Worm (Caenorhabditis elegans): ENCODE measurements around the gene gtf-2H1.

The gtf-2H1 gene

DNA sequence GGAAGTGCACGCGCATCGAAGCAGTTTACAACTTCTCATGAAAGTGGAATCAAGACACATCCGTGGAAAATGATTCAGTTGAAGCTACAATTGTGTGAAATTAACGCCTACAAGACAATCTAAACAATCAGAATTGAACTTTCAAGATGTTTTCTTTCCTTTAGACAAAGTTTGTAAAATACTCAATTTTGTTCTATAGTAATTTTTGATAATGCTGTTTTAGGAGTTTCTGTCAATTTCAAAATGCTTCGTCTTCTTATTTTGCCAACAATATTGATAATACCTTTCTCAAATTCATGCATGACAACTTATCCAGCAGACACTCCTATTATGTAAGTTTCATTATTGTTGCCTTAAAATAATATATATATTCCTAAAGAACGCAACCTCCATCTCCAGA lies 37.5 kb upstream of the gtf-2H1 start, which contains the start of gene T21D12.11:
Gene T21D12.11, plus strand, starts transcription at position 301 of the 400 bp plus-strand sequence.
- TF ChIP-seq ceh-19 (GFP tag; optimal IDR thresholded peaks at IDR 0.05) (no peak), sox-4 (tag; optimal IDR thresholded peaks at IDR 0.05) (no peak), tbx-2 (tag; optimal IDR thresholded peaks at IDR 0.05) (no peak), sdc-2 (tag; optimal IDR thresholded peaks at IDR 0.05) (no peak), ceh-22 (tag; optimal IDR thresholded peaks at IDR 0.05) (no peak), unc-42 (tag; optimal IDR thresholded peaks at IDR 0.05) (no peak), ceh-14 (tag; optimal IDR thresholded peaks at IDR 0.05) (no peak), syd-9 (tag; optimal IDR thresholded peaks at IDR 0.05) (no peak), ceh-18 (tag; optimal IDR thresholded peaks at IDR 0.05) (no peak), eyg-1 (tag; optimal IDR thresholded peaks at IDR 0.05) (no peak), ceh-34 (tag; optimal IDR thresholded peaks at IDR 0.05) (no peak), T23F11.4 (GFP tag; optimal IDR thresholded peaks at IDR 0.05) (no peak), ceh-31 (tag; optimal IDR thresholded peaks at IDR 0.05) (no peak), K09A11.1 (tag; optimal IDR thresholded peaks at IDR 0.05; ENCODE audit: insufficient read depth) (no peak), C08G9.2 (tag; optimal IDR thresholded peaks at IDR 0.05) (no peak), rnt-1 (tag; optimal IDR thresholded peaks at IDR 0.05) (no peak)

DNA sequence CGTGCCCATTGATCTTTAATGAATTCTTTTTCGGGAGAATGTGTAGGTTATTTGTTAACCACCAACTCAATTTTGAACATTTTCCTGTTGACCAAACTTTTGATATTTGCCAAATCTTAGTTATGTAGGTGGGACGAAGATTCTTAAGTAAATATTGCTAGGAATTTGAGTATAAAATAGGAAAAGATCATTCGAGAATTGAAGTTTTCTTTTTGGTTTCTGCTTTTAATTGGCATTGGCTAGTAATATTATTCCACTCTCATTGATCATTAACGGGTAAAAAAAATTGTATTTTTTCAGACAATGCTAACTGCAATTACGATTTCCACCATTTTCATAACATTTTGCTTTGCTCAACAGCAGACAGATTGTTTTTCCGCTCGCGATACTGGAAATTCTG lies 34.6 kb upstream of the gtf-2H1 start, which contains the start of gene T21D12.12:
Gene T21D12.12, plus strand, starts transcription at position 301 of the 400 bp plus-strand sequence.
- no peak for TF ChIP-seq pros-1 (tag; optimal IDR thresholded peaks at IDR 0.05)
- TF ChIP-seq ceh-30 (tag; optimal IDR thresholded peaks at IDR 0.05), result no peak
- TF ChIP-seq che-1 (tag; optimal IDR thresholded peaks at IDR 0.05), result no peak
- no peak for TF ChIP-seq ceh-22 (tag; optimal IDR thresholded peaks at IDR 0.05)
- TF ChIP-seq ceh-18 (tag; optimal IDR thresholded peaks at IDR 0.05), result no peak
- no peak for TF ChIP-seq pax-1 (tag; optimal IDR thresholded peaks at IDR 0.05)
- TF ChIP-seq sdc-2 (tag; optimal IDR thresholded peaks at IDR 0.05), result no peak
- no peak for TF ChIP-seq hlh-13 (GFP tag; optimal IDR thresholded peaks at IDR 0.05)
- TF ChIP-seq eyg-1 (tag; optimal IDR thresholded peaks at IDR 0.05), result no peak
- TF ChIP-seq T23F11.4 (GFP tag; optimal IDR thresholded peaks at IDR 0.05), result no peak
- no peak for TF ChIP-seq sox-2 (GFP tag; IDR thresholded peaks at IDR 0.05)
- no peak for TF ChIP-seq F13H6.1 (tag; optimal IDR thresholded peaks at IDR 0.05)
- TF ChIP-seq syd-9 (tag; optimal IDR thresholded peaks at IDR 0.05), result no peak
- TF ChIP-seq mec-3 (tag; optimal IDR thresholded peaks at IDR 0.05; ENCODE audit: borderline replicate concordance), result no peak
- TF ChIP-seq lim-6 (tag; optimal IDR thresholded peaks at IDR 0.05), result no peak
- TF ChIP-seq sox-4 (tag; optimal IDR thresholded peaks at IDR 0.05), result no peak
- TF ChIP-seq unc-3 (GFP tag; conservative IDR thresholded peaks at IDR 0.05), result no peak
- TF ChIP-seq unc-3 (tag; optimal IDR thresholded peaks at IDR 0.05), result no peak
- TF ChIP-seq fkh-10 (GFP tag; optimal IDR thresholded peaks at IDR 0.05), result no peak
- TF ChIP-seq C38D4.7 (GFP tag; optimal IDR thresholded peaks at IDR 0.05), result no peak

DNA sequence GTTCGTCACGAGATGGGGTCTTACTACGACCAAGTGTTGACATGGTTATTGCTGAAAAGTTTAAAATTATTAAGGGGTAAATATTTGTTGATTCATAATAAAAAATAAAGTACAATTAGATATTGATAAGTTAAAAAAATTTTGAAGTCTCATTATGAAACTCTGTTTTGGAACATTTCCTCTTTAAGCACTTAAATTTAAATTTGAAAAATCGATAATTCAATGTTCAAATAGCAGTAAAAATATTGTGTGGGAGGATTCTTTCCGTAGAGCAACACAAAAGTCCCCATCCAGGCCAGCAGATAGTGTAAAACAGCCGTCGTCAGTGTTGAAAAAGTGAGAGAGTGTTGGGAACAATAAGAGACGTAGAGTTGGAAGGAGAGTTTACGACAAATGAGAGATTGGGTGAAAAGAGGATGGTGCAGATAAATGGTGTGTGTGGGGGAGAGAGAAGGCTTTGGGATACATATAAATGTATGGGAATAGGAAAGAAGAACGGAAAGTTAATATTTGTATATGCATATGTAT lies 32.7 kb upstream of the gtf-2H1 start, which contains the start of gene pat-6:
Gene pat-6, minus strand, starts transcription at position 51 of the 528 bp plus-strand sequence.
- TF ChIP-seq fax-1 (tag; optimal IDR thresholded peaks at IDR 0.05) (no peak), ceh-18 (tag; optimal IDR thresholded peaks at IDR 0.05) (peak; percentile 26), ceh-9 (tag; optimal IDR thresholded peaks at IDR 0.05) (no peak), pax-1 (tag; optimal IDR thresholded peaks at IDR 0.05) (peak; percentile 1), unc-86 (tag; optimal IDR thresholded peaks at IDR 0.05) (no peak), ref-2 (tag; optimal IDR thresholded peaks at IDR 0.05) (no peak), Y22D7AL.16 (tag; optimal IDR thresholded peaks at IDR 0.05) (no peak), pag-3 (tag; optimal IDR thresholded peaks at IDR 0.05; ENCODE audit: borderline replicate concordance) (no peak), rnt-1 (tag; optimal IDR thresholded peaks at IDR 0.05) (no peak), ceh-31 (tag; optimal IDR thresholded peaks at IDR 0.05) (peak; percentile 36), lin-11 (tag; optimal IDR thresholded peaks at IDR 0.05) (no peak), pqm-1 (tag; optimal IDR thresholded peaks at IDR 0.05) (no peak), pat-9 (tag; optimal IDR thresholded peaks at IDR 0.05) (no peak), hlh-30 (tag; optimal IDR thresholded peaks at IDR 0.05; ENCODE audit: insufficient read depth) (no peak), odd-2 (tag; optimal IDR thresholded peaks at IDR 0.05) (no peak), fkh-10 (GFP tag; optimal IDR thresholded peaks at IDR 0.05) (no peak), hlh-13 (GFP tag; optimal IDR thresholded peaks at IDR 0.05) (no peak), pha-2 (tag; optimal IDR thresholded peaks at IDR 0.05) (no peak), nfya-1 (tag; optimal IDR thresholded peaks at IDR 0.05) (peak; percentile 57), unc-55 (GFP tag; optimal IDR thresholded peaks at IDR 0.05) (peak; percentile 42)

Measured in whole organism, late embryonic.